Worm (Caenorhabditis elegans): Measurements from ENCODE around the gene let-92.

ce11 chrIV:11854777-11855176 is 3.5 kb upstream of the let-92 start, which contains the start of gene tag-30:
- TF ChIP-seq nfya-1 (tag; optimal IDR thresholded peaks at IDR 0.05; ENCODE audit: borderline replicate concordance, insufficient read depth), result no peak
- no peak for TF ChIP-seq rpc-1 (optimal IDR thresholded peaks at IDR 0.05)
- TF ChIP-seq rpc-1 (tag; optimal IDR thresholded peaks at IDR 0.05), result no peak
- TF ChIP-seq ceh-79 (tag; optimal IDR thresholded peaks at IDR 0.05), result no peak
- peak; percentile 25; the same call in 1 of the 2 replicates for TF ChIP-seq hmg-1.2 (GFP tag; IDR thresholded peaks at IDR 0.05)

Data from whole organism, young adult.